Fruit fly (Drosophila melanogaster): ENCODE measurements around the gene CG31922.

The CG31922 gene

DNA sequence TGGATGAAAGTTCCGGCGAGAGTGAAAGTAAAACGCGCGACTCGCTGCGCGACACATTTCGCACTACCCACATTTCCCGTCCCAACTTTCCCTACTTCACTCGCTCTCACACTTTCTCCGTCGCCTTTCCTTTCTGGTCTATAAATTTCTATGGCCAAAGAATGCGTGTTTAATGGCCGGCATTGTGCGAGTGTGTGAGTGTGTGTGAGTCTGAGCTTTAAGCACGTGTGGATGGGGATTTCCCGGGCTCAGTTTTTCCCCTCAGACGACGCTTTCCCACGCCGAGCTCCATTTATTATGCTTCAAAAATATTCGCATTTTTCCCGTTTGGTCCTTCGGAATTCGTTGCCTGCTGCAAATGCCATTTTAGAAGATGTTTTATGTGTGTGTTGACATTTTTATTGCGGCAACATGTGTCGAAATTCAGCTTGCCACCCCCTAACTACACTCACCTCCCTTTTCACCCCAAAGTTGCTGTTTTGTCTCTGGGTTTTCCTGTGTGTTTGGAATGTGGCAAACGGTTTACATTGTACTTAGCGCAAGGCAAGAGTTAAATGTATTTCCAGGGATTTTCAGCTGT, 47.1 kb downstream of the CG31922 start:
- TF ChIP-seq CG17801 (GFP tag; optimal IDR thresholded peaks at IDR 0.05; ENCODE audit: partially characterized antibody), result no peak

dm6 chr2L:1217892-1218473, 48.0 kb downstream of the CG31922 start:
- TF ChIP-seq CG17801 (GFP tag; optimal IDR thresholded peaks at IDR 0.05; ENCODE audit: partially characterized antibody), result no peak

dm6 chr2L:1218475-1218874, 48.5 kb downstream of the CG31922 start:
- no peak for TF ChIP-seq CG17801 (GFP tag; optimal IDR thresholded peaks at IDR 0.05; ENCODE audit: partially characterized antibody)

DNA sequence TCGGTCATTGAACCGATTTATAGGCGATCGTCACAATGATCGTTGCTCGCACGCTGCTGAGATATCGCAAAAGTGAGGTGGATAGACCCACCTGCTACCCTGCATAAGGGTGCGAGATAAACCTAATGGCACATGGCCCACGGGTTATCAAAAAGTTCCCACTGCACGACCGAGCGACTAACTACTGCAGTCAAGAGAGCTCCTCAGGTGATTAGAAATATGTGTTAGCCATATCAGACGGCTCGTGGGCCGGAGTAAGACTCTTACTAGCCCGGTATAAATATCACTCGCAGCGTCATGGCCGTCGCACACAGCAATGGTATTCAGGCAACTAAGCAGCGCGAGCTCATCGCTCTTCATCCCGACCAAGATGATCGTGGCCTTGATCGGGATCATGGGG, 49.0 kb downstream of the CG31922 start, which contains the start of gene CG42329:
Gene CG42329 (plus strand): TSS at position 301 of the 400 bp plus-strand sequence.
- no peak for TF ChIP-seq CG17801 (GFP tag; optimal IDR thresholded peaks at IDR 0.05; ENCODE audit: partially characterized antibody)

All from ovary, adult (tissue).